Worm (Caenorhabditis elegans): ENCODE measurements around the gene T02H6.5.

Gene T02H6.5

DNA sequence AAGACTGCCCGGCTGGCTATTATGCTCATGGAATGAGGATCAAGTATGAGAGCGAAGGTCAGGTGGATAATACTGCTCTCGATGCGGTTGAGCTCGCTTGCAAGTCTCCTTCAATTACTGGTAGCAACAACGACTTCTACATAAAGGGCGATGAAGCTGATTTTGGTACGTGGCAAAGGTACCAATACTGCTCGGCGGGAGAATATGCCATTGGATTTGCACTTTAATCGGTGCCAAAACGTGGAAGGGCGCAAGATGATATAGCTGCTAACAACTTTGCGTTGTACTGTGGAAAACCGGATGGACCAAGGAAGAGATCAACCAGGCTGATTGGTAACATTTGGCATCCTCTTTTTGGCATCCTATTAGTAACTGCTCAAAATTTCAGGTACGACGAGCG, 17.0 kb upstream of the T02H6.5 start:
- no peak for TF ChIP-seq unc-62 (GFP tag; optimal IDR thresholded peaks at IDR 0.05)

DNA sequence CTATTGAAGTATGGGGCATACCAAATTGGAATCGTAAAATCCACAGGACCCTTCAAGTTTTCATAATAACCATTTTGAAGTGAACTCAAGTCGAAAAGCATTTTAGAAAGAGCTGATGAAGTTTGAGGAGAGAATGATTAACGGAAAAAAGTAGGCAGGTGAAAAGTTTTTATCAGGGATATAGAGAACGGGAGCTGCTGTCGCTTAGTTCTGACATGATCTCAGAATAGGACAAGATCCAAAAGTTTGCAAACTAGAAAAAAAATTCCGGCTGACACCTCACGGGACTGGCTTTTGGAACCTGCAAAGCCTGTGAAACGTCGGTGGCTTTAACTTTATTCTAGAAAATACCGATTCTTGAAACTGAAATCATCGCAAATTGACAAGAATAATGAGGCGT, 13.9 kb upstream of the T02H6.5 start, which contains the start of gene sri-46:
TSS of gene sri-46 (minus strand) at position 101 of the 400 bp plus-strand sequence.
- TF ChIP-seq ama-1 (optimal IDR thresholded peaks at IDR 0.05) = no peak
- no peak for TF ChIP-seq snpc-4 (tag; optimal IDR thresholded peaks at IDR 0.05)
- no peak for TF ChIP-seq ztf-4 (tag; optimal IDR thresholded peaks at IDR 0.05)
- TF ChIP-seq mab-5 (tag; optimal IDR thresholded peaks at IDR 0.05) = no peak
- TF ChIP-seq ceh-16 (tag; optimal IDR thresholded peaks at IDR 0.05) = no peak
- TF ChIP-seq dmd-4 (tag; optimal IDR thresholded peaks at IDR 0.05) = no peak
- no peak for TF ChIP-seq lin-13 (GFP tag; optimal IDR thresholded peaks at IDR 0.05)

DNA sequence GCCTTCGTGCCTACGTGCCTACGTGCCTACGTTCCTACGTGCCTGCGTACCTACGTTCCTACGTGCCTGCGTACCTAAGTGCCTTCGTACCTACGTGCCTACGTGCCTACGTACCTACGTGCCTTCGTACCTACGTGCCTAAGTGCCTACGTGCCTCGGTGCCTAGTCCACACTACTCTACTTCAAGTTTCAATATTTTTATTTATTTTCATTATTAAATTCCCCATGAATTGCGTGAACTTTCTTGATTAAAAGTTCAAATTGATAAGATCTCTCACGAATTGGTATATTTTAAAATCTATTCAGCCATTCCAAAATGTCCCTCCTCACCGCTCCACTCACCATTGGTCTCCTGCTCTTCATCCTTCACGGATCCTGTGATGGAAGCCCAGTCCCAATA, 10.8 kb upstream of the T02H6.5 start, which contains the start of gene Y39F10C.3:
TSS of gene Y39F10C.3 (plus strand) at position 301 of the 400 bp plus-strand sequence.
- TF ChIP-seq nhr-23 (tag; optimal IDR thresholded peaks at IDR 0.05) = no peak
- TF ChIP-seq alr-1 (tag; optimal IDR thresholded peaks at IDR 0.05) = no peak
- TF ChIP-seq dmd-4 (tag; optimal IDR thresholded peaks at IDR 0.05) = no peak
- no peak for TF ChIP-seq unc-55 (GFP tag; optimal IDR thresholded peaks at IDR 0.05)
- no peak for TF ChIP-seq sem-4 (tag; optimal IDR thresholded peaks at IDR 0.05)
- no peak for TF ChIP-seq ceh-82 (tag; optimal IDR thresholded peaks at IDR 0.05)
- TF ChIP-seq lsy-2 (tag; optimal IDR thresholded peaks at IDR 0.05) = no peak

DNA sequence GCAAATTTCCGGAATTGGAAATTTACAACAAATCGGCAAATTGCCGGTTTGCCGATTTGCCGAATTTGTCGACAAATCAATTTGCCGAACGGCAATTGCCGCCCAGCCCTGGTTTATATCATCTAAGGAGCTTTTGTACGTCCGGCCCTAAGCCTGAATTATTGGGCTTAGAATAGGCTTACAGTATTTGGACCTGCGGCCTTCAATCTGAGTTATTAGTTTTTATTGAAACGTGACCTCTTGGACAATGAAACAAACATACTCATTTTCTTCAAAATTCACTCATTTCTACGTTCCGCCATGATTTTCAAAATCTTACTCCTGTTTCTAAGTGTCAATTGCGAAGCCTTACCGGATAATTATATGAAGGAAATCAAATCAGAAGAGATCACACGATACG, 9.6 kb upstream of the T02H6.5 start, which contains the start of gene Y39F10C.1:
TSS of gene Y39F10C.1 (plus strand) at position 301 of the 400 bp plus-strand sequence.
- TF ChIP-seq ceh-16 (tag; optimal IDR thresholded peaks at IDR 0.05) (no peak), unc-62 (GFP tag; optimal IDR thresholded peaks at IDR 0.05) (no peak), F13H6.1 (tag; optimal IDR thresholded peaks at IDR 0.05) (no peak), sem-4 (tag; optimal IDR thresholded peaks at IDR 0.05) (no peak), ZK546.5 (tag; optimal IDR thresholded peaks at IDR 0.05) (no peak), elt-3 (tag; optimal IDR thresholded peaks at IDR 0.05) (no peak)

DNA sequence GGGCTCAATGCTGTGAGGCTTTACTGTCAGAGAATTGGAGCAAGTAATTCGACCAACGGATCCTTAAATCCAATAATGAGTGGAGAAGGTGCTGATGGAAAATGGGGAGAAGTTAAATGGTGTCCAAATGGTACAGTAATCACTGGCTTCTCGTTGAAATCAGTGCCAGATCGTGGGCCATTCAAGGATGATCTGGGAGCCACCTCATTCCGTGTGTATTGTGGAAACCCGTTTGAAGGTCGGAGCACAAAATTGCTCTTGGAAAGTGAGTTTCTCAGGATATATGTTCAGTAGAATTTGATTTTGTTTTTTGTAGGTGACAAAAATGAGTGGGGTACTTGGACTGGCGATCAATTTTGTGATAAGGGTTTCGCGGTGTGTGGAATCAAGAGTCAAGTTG, 9.1 kb upstream of the T02H6.5 start:
- no peak for TF ChIP-seq Y55F3AM.14 (GFP tag; optimal IDR thresholded peaks at IDR 0.05)

DNA sequence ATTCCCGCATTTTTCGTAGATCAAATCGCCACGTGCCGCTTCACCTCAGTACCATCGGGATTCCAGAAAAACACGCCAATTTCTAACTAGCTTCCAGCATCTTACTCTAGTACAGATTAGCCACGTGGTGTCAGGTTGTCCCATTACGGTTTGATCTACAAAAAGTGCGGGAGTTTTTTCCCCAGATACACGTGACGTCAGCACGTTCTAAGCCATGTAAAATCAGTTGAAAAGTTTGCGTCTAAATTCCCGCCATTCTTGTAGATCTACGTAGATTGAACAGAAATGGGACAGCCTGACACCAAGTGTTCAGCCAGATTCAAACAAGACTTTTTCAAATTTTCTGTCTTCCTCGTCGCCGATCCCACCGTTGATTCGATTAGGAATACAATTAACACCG, 6.3 kb upstream of the T02H6.5 start, which contains the start of gene T02H6.9:
TSS of gene T02H6.9 (plus strand) at position 301 of the 400 bp plus-strand sequence.
- TF ChIP-seq snpc-4 (tag; optimal IDR thresholded peaks at IDR 0.05) (no peak), zag-1 (tag; optimal IDR thresholded peaks at IDR 0.05) (no peak), alr-1 (tag; optimal IDR thresholded peaks at IDR 0.05) (no peak), nhr-10 (tag; optimal IDR thresholded peaks at IDR 0.05) (no peak), egl-27 (tag; optimal IDR thresholded peaks at IDR 0.05) (no peak), nhr-77 (tag; optimal IDR thresholded peaks at IDR 0.05) (no peak), nhr-129 (tag; optimal IDR thresholded peaks at IDR 0.05) (no peak), nhr-21 (tag; optimal IDR thresholded peaks at IDR 0.05) (no peak), lin-13 (GFP tag; optimal IDR thresholded peaks at IDR 0.05) (no peak), C34F6.9 (tag; optimal IDR thresholded peaks at IDR 0.05) (no peak), nhr-11 (tag; optimal IDR thresholded peaks at IDR 0.05) (no peak), skn-1 (tag; optimal IDR thresholded peaks at IDR 0.05) (no peak), nhr-237 (tag; optimal IDR thresholded peaks at IDR 0.05) (no peak), aly-2 (tag; optimal IDR thresholded peaks at IDR 0.05) (no peak), R02D3.7 (tag; optimal IDR thresholded peaks at IDR 0.05) (no peak), unc-62 (GFP tag; optimal IDR thresholded peaks at IDR 0.05) (no peak), sem-4 (tag; optimal IDR thresholded peaks at IDR 0.05) (no peak), ceh-82 (tag; optimal IDR thresholded peaks at IDR 0.05) (no peak), elt-1 (tag; optimal IDR thresholded peaks at IDR 0.05) (no peak), ama-1 (optimal IDR thresholded peaks at IDR 0.05) (no peak)

DNA sequence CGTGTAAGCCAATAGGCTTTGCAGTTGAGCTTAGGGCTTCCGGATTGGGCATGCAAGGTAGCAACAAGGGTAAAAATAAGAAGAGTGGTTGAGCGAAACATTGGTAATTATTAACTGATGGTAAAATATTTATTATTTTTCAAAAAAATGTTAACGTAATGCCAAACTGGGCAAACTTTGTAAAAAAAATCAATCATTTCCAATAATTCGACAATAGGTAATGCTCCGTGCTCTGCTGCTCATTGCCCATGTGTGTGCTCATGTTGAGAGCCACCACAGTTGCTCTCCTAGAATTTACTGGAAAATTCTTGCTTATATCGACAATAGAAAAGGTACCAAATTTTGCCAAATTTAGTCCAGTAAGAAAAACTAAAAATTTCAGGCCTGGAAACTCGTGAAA, 4.3 kb upstream of the T02H6.5 start, which contains the start of the genes T02H6.10 and T02H6.8:
TSS of gene T02H6.10 (minus strand) at position 101 of the 400 bp plus-strand sequence.
TSS of gene T02H6.8 (plus strand) at position 221 of the 400 bp plus-strand sequence.
- TF ChIP-seq nhr-23 (tag; optimal IDR thresholded peaks at IDR 0.05) (no peak), nhr-10 (tag; optimal IDR thresholded peaks at IDR 0.05) (no peak), Y55F3AM.14 (GFP tag; optimal IDR thresholded peaks at IDR 0.05) (no peak), mdl-1 (tag; optimal IDR thresholded peaks at IDR 0.05) (no peak), C34F6.9 (tag; optimal IDR thresholded peaks at IDR 0.05) (no peak), nhr-25 (tag; optimal IDR thresholded peaks at IDR 0.05) (no peak), sma-9 (GFP tag; optimal IDR thresholded peaks at IDR 0.05) (no peak), sma-9 (tag; optimal IDR thresholded peaks at IDR 0.05) (no peak), ztf-4 (tag; optimal IDR thresholded peaks at IDR 0.05) (no peak), lin-13 (GFP tag; optimal IDR thresholded peaks at IDR 0.05) (no peak), egl-27 (tag; optimal IDR thresholded peaks at IDR 0.05) (no peak), nhr-77 (tag; optimal IDR thresholded peaks at IDR 0.05) (no peak), lsy-2 (tag; optimal IDR thresholded peaks at IDR 0.05) (no peak), unc-39 (tag; optimal IDR thresholded peaks at IDR 0.05) (no peak), R02D3.7 (tag; optimal IDR thresholded peaks at IDR 0.05) (no peak), ama-1 (optimal IDR thresholded peaks at IDR 0.05) (no peak), elt-1 (tag; optimal IDR thresholded peaks at IDR 0.05) (no peak)

Data from whole organism, L2 larva.